Worm (Caenorhabditis elegans): ENCODE measurements around the gene rsr-2.

rsr-2 gene

ce11 chrII:12264847-12265246 lies 39.7 kb downstream of the rsr-2 start:
- no peak for TF ChIP-seq egl-27 (tag; optimal IDR thresholded peaks at IDR 0.05)
- no peak for TF ChIP-seq nhr-23 (tag; optimal IDR thresholded peaks at IDR 0.05)
- TF ChIP-seq unc-55 (GFP tag; optimal IDR thresholded peaks at IDR 0.05): no peak

- TF ChIP-seq nhr-77 (tag; optimal IDR thresholded peaks at IDR 0.05) (no peak), crh-2 (tag; optimal IDR thresholded peaks at IDR 0.05) (no peak), peb-1 (tag; optimal IDR thresholded peaks at IDR 0.05) (no peak), Y55F3AM.14 (GFP tag; optimal IDR thresholded peaks at IDR 0.05) (no peak), ama-1 (optimal IDR thresholded peaks at IDR 0.05) (no peak), lsy-2 (tag; optimal IDR thresholded peaks at IDR 0.05) (no peak)
Observed at ce11 chrII:12266145-12266544, 41.0 kb downstream of the rsr-2 start, which contains the start of gene tric-1B.1. TSS of gene tric-1B.1 (minus strand) at chrII:12266245.

ce11 chrII:12266797-12267196 lies 41.6 kb downstream of the rsr-2 start:
- TF ChIP-seq ztf-11 (tag; optimal IDR thresholded peaks at IDR 0.05) (no peak), fos-1 (tag; optimal IDR thresholded peaks at IDR 0.05) (peak; percentile 37), egl-27 (tag; optimal IDR thresholded peaks at IDR 0.05) (no peak), blmp-1 (tag; optimal IDR thresholded peaks at IDR 0.05; ENCODE audit: insufficient read depth) (no peak)

ce11 chrII:12268857-12269256 lies 43.7 kb downstream of the rsr-2 start:
- TF ChIP-seq alr-1 (tag; optimal IDR thresholded peaks at IDR 0.05): no peak
- no peak for TF ChIP-seq ama-1 (optimal IDR thresholded peaks at IDR 0.05)
- TF ChIP-seq elt-1 (tag; optimal IDR thresholded peaks at IDR 0.05): no peak
- TF ChIP-seq peb-1 (tag; optimal IDR thresholded peaks at IDR 0.05): no peak
- no peak for TF ChIP-seq snpc-4 (tag; optimal IDR thresholded peaks at IDR 0.05)
- TF ChIP-seq skn-1 (tag; optimal IDR thresholded peaks at IDR 0.05): no peak
- TF ChIP-seq R02D3.7 (tag; optimal IDR thresholded peaks at IDR 0.05): no peak
- TF ChIP-seq mab-5 (tag; optimal IDR thresholded peaks at IDR 0.05): no peak
- peak; percentile 6 for TF ChIP-seq C34F6.9 (tag; optimal IDR thresholded peaks at IDR 0.05)
- no peak for TF ChIP-seq blmp-1 (tag; optimal IDR thresholded peaks at IDR 0.05; ENCODE audit: insufficient read depth)
- no peak for TF ChIP-seq nhr-10 (tag; optimal IDR thresholded peaks at IDR 0.05)
- no peak for TF ChIP-seq nhr-6 (tag; optimal IDR thresholded peaks at IDR 0.05)
- TF ChIP-seq ztf-1 (GFP tag; conservative IDR thresholded peaks at IDR 0.05): no peak
- TF ChIP-seq ceh-82 (tag; optimal IDR thresholded peaks at IDR 0.05): no peak
- no peak for TF ChIP-seq fos-1 (tag; optimal IDR thresholded peaks at IDR 0.05)
- no peak for TF ChIP-seq nhr-77 (tag; optimal IDR thresholded peaks at IDR 0.05)
- peak in 1 of 2 experiments; percentile 45 for TF ChIP-seq lsy-2 (tag; optimal IDR thresholded peaks at IDR 0.05)
- no peak for TF ChIP-seq nhr-237 (tag; optimal IDR thresholded peaks at IDR 0.05)
- TF ChIP-seq dmd-4 (tag; optimal IDR thresholded peaks at IDR 0.05): no peak
- no peak for TF ChIP-seq sma-9 (GFP tag; optimal IDR thresholded peaks at IDR 0.05)
- no peak for TF ChIP-seq sma-9 (tag; optimal IDR thresholded peaks at IDR 0.05)
- no peak for TF ChIP-seq nhr-23 (tag; optimal IDR thresholded peaks at IDR 0.05)
- peak; percentile 5 for TF ChIP-seq nhr-129 (tag; optimal IDR thresholded peaks at IDR 0.05)
- TF ChIP-seq elt-3 (tag; optimal IDR thresholded peaks at IDR 0.05): no peak
- TF ChIP-seq nhr-21 (tag; optimal IDR thresholded peaks at IDR 0.05): no peak

ce11 chrII:12274944-12275343 lies 49.8 kb downstream of the rsr-2 start, which contains the start of gene Y57A10A.27:
TSS of gene Y57A10A.27 (minus strand) at chrII:12275044.
- TF ChIP-seq sem-4 (tag; optimal IDR thresholded peaks at IDR 0.05) (no peak), R02D3.7 (tag; optimal IDR thresholded peaks at IDR 0.05) (no peak), egl-27 (tag; optimal IDR thresholded peaks at IDR 0.05) (no peak), F13H6.1 (tag; optimal IDR thresholded peaks at IDR 0.05) (no peak), ztf-11 (tag; optimal IDR thresholded peaks at IDR 0.05) (no peak), peb-1 (tag; optimal IDR thresholded peaks at IDR 0.05) (no peak), nhr-129 (tag; optimal IDR thresholded peaks at IDR 0.05) (no peak), nhr-12 (tag; optimal IDR thresholded peaks at IDR 0.05) (no peak), lin-39 (tag; optimal IDR thresholded peaks at IDR 0.05) (no peak), crh-2 (tag; optimal IDR thresholded peaks at IDR 0.05) (no peak), lin-11 (tag; optimal IDR thresholded peaks at IDR 0.05) (no peak), lsy-2 (tag; optimal IDR thresholded peaks at IDR 0.05) (no peak), Y55F3AM.14 (GFP tag; optimal IDR thresholded peaks at IDR 0.05) (no peak), nhr-10 (tag; optimal IDR thresholded peaks at IDR 0.05) (no peak), ceh-16 (tag; optimal IDR thresholded peaks at IDR 0.05) (no peak), skn-1 (tag; optimal IDR thresholded peaks at IDR 0.05) (no peak), ztf-4 (tag; optimal IDR thresholded peaks at IDR 0.05) (no peak), nhr-77 (tag; optimal IDR thresholded peaks at IDR 0.05) (no peak), dmd-4 (tag; optimal IDR thresholded peaks at IDR 0.05) (no peak)
